Worm (Caenorhabditis elegans) whole organism, midembryonic: ENCODE data around the gene K07C5.2.

Experiments used
- T22C8.4 ChIP-seq: fragments of 200-800 bp; sonication (Bioruptor generic); IDR thresholded peaks from 2 replicates; pipeline ENCODE4 v1.3.6; 2022; ENCODE audit warnings: missing genetic modification characterization, missing compliant biosample characterization
- cog-1 ChIP-seq: sonication (generic microtip); optimal IDR thresholded peaks from 2 replicates; lab custom pipeline; 2016; ENCODE audit warnings: missing genetic modification characterization, missing compliant biosample characterization
- flt-1 ChIP-seq: fragments of 200-800 bp; sonication (Bioruptor generic); IDR thresholded peaks from 2 replicates; pipeline ENCODE4 v1.3.6; 2022; ENCODE audit warnings: missing genetic modification characterization, missing compliant biosample characterization
- klf-2 ChIP-seq: fragments of 200-800 bp; sonication (Bioruptor generic); conservative IDR thresholded peaks from 2 replicates; pipeline ENCODE4 v1.3.6; 2022; ENCODE audit warnings: missing genetic modification reagents, missing genetic modification characterization, missing compliant biosample characterization
- med-1 ChIP-seq: sonication (generic microtip); optimal IDR thresholded peaks from 2 replicates; lab custom pipeline; 2017; ENCODE audit warnings: missing genetic modification characterization, mild to moderate bottlenecking, missing compliant biosample characterization, antibody characterized with exemption, missing genetic modification reagents; ENCODE audit not compliant: insufficient read depth
- ref-1 ChIP-seq: fragments of 200-800 bp; sonication (Bioruptor generic); conservative IDR thresholded peaks from 2 replicates; pipeline ENCODE4 v1.3.6; 2022; ENCODE audit warnings: missing genetic modification reagents, missing genetic modification characterization, missing compliant biosample characterization
- tab-1 ChIP-seq: fragments of 200-800 bp; sonication (Bioruptor generic); IDR thresholded peaks from 2 replicates; pipeline ENCODE4 v1.3.6; 2022; ENCODE audit warnings: missing genetic modification characterization, missing compliant biosample characterization
- ztf-23 ChIP-seq: fragments of 200-800 bp; sonication (Bioruptor generic); IDR thresholded peaks from 2 replicates; pipeline ENCODE4 v1.3.6; 2022; ENCODE audit warnings: missing genetic modification reagents, missing genetic modification characterization, missing compliant biosample characterization
- ztf-29 ChIP-seq: fragments of 200-800 bp; sonication (Bioruptor generic); IDR thresholded peaks from 2 replicates; pipeline ENCODE4 v1.3.6; 2022; ENCODE audit warnings: missing genetic modification reagents, missing genetic modification characterization, missing compliant biosample characterization

The K07C5.2 gene

ce11 chrV:10339200-10339599 is at the start of gene K07C5.2:
Gene K07C5.2, plus strand, starts transcription at chrV:10339500.
- no peak for TF ChIP-seq klf-2 (GFP tag; lab: Robert Waterston, UW)
- TF ChIP-seq ztf-23 = no peak
- no peak for TF ChIP-seq flt-1 (GFP tag; lab: Robert Waterston, UW)
- TF ChIP-seq cog-1 (tag; lab: Kevin White, UChicago) = no peak
- no peak for TF ChIP-seq ztf-29
- TF ChIP-seq med-1 = no peak
- no peak for TF ChIP-seq tab-1
- TF ChIP-seq ref-1 (GFP tag; lab: Robert Waterston, UW) = no peak
- no peak for TF ChIP-seq T22C8.4 (GFP tag; lab: Robert Waterston, UW)

DNA sequence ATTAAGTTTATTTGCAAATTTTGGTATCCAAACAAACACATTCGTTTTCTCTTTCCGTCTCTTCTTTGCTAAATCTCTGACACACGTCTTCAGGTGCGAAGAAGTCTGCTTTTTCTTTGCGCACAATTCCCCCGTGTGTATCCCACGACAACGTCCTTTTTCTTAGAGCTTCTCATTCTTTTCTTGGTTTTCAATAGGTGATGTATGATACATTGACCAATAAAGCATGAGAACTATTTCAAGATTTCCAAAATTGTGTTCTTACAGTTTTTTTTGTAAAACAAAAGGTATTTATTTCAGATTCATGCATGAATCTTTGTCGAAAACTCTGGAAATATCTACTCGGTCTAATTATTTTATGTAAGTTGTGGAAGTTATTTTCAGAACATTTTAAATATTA is 49.6 kb upstream of the K07C5.2 start, which contains the start of gene B0024.15:
TSS of gene B0024.15 (plus strand) at position 301 of the 400 bp plus-strand sequence.
- no peak for TF ChIP-seq tab-1
- TF ChIP-seq klf-2 (GFP tag; lab: Robert Waterston, UW) = no peak
- no peak for TF ChIP-seq cog-1 (tag; lab: Kevin White, UChicago)
- no peak for TF ChIP-seq ref-1 (GFP tag; lab: Robert Waterston, UW)
- TF ChIP-seq ztf-23 = no peak
- TF ChIP-seq ztf-29 = no peak
- no peak for TF ChIP-seq med-1
- no peak for TF ChIP-seq flt-1 (GFP tag; lab: Robert Waterston, UW)
- no peak for TF ChIP-seq T22C8.4 (GFP tag; lab: Robert Waterston, UW)

- TF ChIP-seq klf-2 (GFP tag; lab: Robert Waterston, UW) (no peak), ref-1 (GFP tag; lab: Robert Waterston, UW) (no peak), ztf-23 (no peak), cog-1 (tag; lab: Kevin White, UChicago) (no peak), ztf-29 (no peak), flt-1 (GFP tag; lab: Robert Waterston, UW) (no peak), tab-1 (no peak), med-1 (no peak), T22C8.4 (GFP tag; lab: Robert Waterston, UW) (no peak)
Observed at ce11 chrV:10291848-10292247, 47.5 kb upstream of the K07C5.2 start.

DNA sequence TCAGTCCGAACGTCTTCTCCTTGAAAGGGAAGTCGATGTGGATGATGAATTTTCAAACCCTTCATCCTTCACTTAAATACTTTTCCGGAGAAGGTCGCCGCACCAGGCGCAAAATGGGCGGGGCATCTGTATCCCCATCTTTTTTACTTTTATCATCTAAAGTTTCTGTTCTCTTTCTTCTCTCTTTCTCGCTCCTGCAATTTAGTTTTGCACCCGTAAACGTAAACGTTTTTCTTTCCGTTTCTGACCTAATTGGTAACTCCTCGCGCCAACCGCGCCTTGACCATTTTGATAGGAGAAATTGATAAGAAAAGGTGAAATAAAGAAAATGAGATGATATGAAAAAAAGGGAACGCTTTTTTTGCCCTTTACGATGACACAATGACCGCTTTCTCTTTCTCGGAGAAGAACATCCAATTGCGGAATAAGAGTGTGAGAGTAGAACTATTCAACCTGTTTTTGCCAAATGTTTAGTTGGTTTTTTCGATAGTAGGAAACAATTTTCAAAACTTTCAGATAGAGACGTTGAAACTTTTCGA is 46.4 kb upstream of the K07C5.2 start, which contains the start of gene col-149:
TSS of gene col-149 (minus strand) at position 51 of the 539 bp plus-strand sequence.
- no peak for TF ChIP-seq ztf-29

DNA sequence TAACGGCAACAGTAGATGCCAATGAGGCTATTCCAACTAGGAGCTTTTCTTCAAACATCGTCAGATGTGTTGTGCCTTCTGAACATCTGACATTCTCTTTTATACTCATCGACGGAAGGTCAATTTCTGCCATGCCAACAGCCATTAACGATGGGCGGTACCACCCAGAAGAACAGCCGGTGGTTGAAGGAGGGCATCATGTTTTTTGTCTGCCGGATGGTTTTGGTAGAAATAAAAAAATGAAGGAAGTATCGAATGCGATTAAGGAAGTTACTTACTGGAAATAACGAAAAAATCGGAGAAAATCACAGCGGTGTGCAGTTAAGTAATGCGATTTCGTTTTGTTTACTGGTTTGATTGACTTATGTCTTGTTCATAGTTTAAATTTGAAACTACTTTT is 44.8 kb upstream of the K07C5.2 start, which contains the start of gene col-150:
TSS of gene col-150 (minus strand) at position 101 of the 400 bp plus-strand sequence.
- TF ChIP-seq tab-1 (no peak), T22C8.4 (GFP tag; lab: Robert Waterston, UW) (no peak), flt-1 (GFP tag; lab: Robert Waterston, UW) (no peak), cog-1 (tag; lab: Kevin White, UChicago) (no peak), klf-2 (GFP tag; lab: Robert Waterston, UW) (no peak), ztf-23 (no peak)

DNA sequence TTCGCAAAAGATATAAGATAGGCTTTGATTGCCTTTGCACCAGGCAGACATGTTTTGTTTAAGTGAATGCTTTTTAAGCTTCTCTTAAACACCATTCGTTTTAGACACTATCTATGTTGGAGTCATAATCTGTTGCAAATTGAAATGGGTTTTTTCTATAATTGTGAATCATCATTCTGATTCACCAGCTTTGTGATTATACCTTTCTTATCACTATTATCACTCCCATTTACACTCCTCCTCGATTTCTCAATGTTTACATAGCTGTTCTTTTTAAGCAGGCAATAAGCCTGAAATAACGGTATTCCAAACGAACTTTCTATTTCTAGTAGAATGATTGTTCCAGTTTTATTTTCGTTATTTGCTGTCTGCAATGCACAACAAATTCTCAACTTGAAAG is 42.2 kb upstream of the K07C5.2 start, which contains the start of gene B0024.4:
TSS of gene B0024.4 (plus strand) at position 301 of the 400 bp plus-strand sequence.
- TF ChIP-seq flt-1 (GFP tag; lab: Robert Waterston, UW) (no peak), tab-1 (no peak), klf-2 (GFP tag; lab: Robert Waterston, UW) (no peak), med-1 (no peak), cog-1 (tag; lab: Kevin White, UChicago) (no peak), ztf-29 (no peak), ztf-23 (no peak), ref-1 (GFP tag; lab: Robert Waterston, UW) (no peak), T22C8.4 (GFP tag; lab: Robert Waterston, UW) (no peak)

- no peak for TF ChIP-seq ref-1 (GFP tag; lab: Robert Waterston, UW)
- no peak for TF ChIP-seq med-1
- no peak for TF ChIP-seq tab-1
- TF ChIP-seq ztf-23 = no peak
- TF ChIP-seq ztf-29 = no peak
Observed at ce11 chrV:10307283-10307682, 32.0 kb upstream of the K07C5.2 start, which contains the start of gene che-12. Gene che-12, minus strand, starts transcription at chrV:10307383.

DNA sequence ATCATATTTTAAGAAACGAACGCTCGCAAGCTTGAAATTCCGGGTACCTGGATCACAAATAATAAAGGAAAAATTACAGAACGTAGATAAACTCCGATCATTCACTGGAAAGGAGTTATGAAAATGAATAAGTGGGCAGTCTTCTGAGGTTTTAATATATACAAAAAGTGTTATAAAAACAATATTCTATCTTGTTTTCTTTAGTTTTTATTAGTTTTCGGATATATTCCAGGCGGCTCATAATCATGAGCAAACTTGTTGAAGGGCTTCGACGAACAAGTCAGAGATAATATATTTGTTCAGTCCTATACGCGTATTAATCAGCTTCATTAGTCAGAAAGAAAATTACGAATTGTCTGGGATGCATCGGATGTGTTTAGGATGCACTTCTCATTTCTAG is 25.3 kb upstream of the K07C5.2 start, which contains the start of gene gcy-6:
TSS of gene gcy-6 (minus strand) at position 101 of the 400 bp plus-strand sequence.
- TF ChIP-seq T22C8.4 (GFP tag; lab: Robert Waterston, UW) (no peak), med-1 (no peak), ztf-29 (no peak), flt-1 (GFP tag; lab: Robert Waterston, UW) (no peak), klf-2 (GFP tag; lab: Robert Waterston, UW) (no peak), tab-1 (no peak), ztf-23 (no peak), cog-1 (tag; lab: Kevin White, UChicago) (no peak), ref-1 (GFP tag; lab: Robert Waterston, UW) (no peak)

DNA sequence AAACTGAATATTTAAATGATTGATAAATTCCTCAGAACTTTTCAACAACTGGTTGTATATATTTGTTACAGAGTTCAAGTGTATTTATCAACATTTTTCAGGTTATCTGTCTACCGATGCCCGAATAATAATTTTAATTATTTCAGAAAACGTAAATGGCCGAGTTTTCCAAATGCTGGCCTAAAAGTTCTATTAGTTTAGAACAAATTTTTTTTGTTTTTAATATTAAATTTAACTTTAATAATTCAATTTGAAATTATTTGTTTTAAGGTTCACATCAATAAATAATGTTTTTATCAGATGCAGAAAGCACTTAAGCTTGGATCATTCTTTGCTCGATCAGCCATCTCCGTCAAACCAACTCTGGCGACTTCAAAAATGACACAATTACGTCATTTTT is 24.9 kb upstream of the K07C5.2 start, which contains the start of gene trx-2:
TSS of gene trx-2 (plus strand) at position 301 of the 400 bp plus-strand sequence.
- TF ChIP-seq T22C8.4 (GFP tag; lab: Robert Waterston, UW) = no peak
- no peak for TF ChIP-seq cog-1 (tag; lab: Kevin White, UChicago)
- TF ChIP-seq flt-1 (GFP tag; lab: Robert Waterston, UW) = no peak
- TF ChIP-seq med-1 = no peak

DNA sequence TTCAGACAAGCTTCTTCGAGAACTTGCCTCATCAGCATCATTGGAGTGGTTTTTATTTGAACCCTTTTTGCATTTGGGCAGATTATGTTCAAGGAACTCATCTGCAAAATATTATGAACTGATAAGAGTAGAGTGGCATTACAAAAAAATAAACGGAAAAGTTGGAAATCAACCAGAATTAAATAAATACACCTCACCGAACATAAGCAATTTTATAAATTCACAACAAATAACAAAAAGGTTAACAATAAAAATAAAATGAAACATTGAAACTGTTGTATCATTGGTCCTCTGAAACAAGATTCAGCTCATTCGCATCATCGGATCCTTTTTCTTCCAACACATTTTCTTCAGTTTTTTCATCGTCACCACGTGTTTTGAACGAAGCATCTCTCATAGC is 22.0 kb upstream of the K07C5.2 start, which contains the start of gene asps-1:
TSS of gene asps-1 (minus strand) at position 101 of the 400 bp plus-strand sequence.
- TF ChIP-seq med-1 (no peak), tab-1 (no peak), cog-1 (tag; lab: Kevin White, UChicago) (no peak), ztf-23 (no peak), flt-1 (GFP tag; lab: Robert Waterston, UW) (no peak), ref-1 (GFP tag; lab: Robert Waterston, UW) (no peak), ztf-29 (no peak), T22C8.4 (GFP tag; lab: Robert Waterston, UW) (no peak), klf-2 (GFP tag; lab: Robert Waterston, UW) (no peak)
